Fruit fly (Drosophila melanogaster) whole organism, embryonic: Measurements from ENCODE around the gene CG7294.

ENCODE experiments used
- Atf-2 ChIP-seq: fragments of 200-800 bp; sonication (Bioruptor generic); optimal IDR thresholded peaks from 2 replicates; lab custom pipeline; 2016; ENCODE audit warnings: missing biosample characterization, missing genetic modification characterization
- Awh ChIP-seq: fragments of 200-800 bp; sonication (Bioruptor generic); IDR thresholded peaks from 2 replicates; pipeline ENCODE4, ENCODE4 v1.3.6; 2022; ENCODE audit warnings: missing biosample characterization, missing genetic modification characterization
- C15 ChIP-seq: fragments of 200-800 bp; sonication (Bioruptor generic); IDR thresholded peaks from 3 replicates; pipeline ENCODE4 v1.3.6; 2022; ENCODE audit warnings: missing biosample characterization, missing genetic modification characterization
- CG10274 ChIP-seq: fragments of 200-800 bp; sonication (Bioruptor generic); optimal IDR thresholded peaks from 3 replicates; lab custom pipeline; 2017; ENCODE audit warnings: missing biosample characterization, mild to moderate bottlenecking, missing genetic modification characterization
- CG11247 ChIP-seq: fragments of 200-800 bp; sonication (Bioruptor generic); IDR thresholded peaks from 2 replicates; pipeline ENCODE4 v1.3.6; 2022; ENCODE audit warnings: missing biosample characterization, missing genetic modification characterization
- CG12391 ChIP-seq: fragments of 200-800 bp; sonication (Bioruptor generic); optimal IDR thresholded peaks from 3 replicates; lab custom pipeline; 2018; ENCODE audit warnings: missing biosample characterization, mild to moderate bottlenecking, missing genetic modification characterization, moderate library complexity
- CG12942 ChIP-seq: fragments of 200-800 bp; sonication (Bioruptor generic); optimal IDR thresholded peaks from 3 replicates; lab custom pipeline; 2016; ENCODE audit warnings: missing biosample characterization, missing genetic modification characterization
- CG16813 ChIP-seq: fragments of 200-800 bp; sonication (Bioruptor generic); IDR thresholded peaks from 3 replicates; pipeline ENCODE4 v1.3.6; 2022; ENCODE audit warnings: missing biosample characterization, missing genetic modification characterization; ENCODE audit not compliant: partially characterized antibody
- CG18476 ChIP-seq: fragments of 200-800 bp; sonication (Bioruptor generic); optimal IDR thresholded peaks from 2 replicates; lab custom pipeline; 2016; ENCODE audit warnings: missing biosample characterization, mild to moderate bottlenecking, missing genetic modification characterization
- CG2875 ChIP-seq: fragments of 200-800 bp; sonication (Bioruptor generic); optimal IDR thresholded peaks from 2 replicates; lab custom pipeline; 2017; ENCODE audit warnings: missing biosample characterization, mild to moderate bottlenecking, missing genetic modification characterization, missing genetic modification reagents
- CG30403 ChIP-seq: fragments of 200-800 bp; sonication (Bioruptor generic); optimal IDR thresholded peaks from 3 replicates; lab custom pipeline; 2016; ENCODE audit warnings: missing biosample characterization, missing genetic modification characterization
- CG32772 ChIP-seq: fragments of 200-800 bp; sonication (Bioruptor generic); IDR thresholded peaks from 2 replicates; pipeline ENCODE4 v1.3.6; 2022; ENCODE audit warnings: missing biosample characterization, missing genetic modification characterization
- CG43689 ChIP-seq: fragments of 200-800 bp; sonication (Bioruptor generic); IDR thresholded peaks from 2 replicates; pipeline ENCODE4 v1.3.6; 2022; ENCODE audit warnings: missing biosample characterization, missing genetic modification characterization
- CG6683 ChIP-seq: fragments of 200-800 bp; sonication (Bioruptor generic); optimal IDR thresholded peaks from 2 replicates; lab custom pipeline; 2017; ENCODE audit warnings: missing biosample characterization, mild to moderate bottlenecking, missing genetic modification characterization, missing genetic modification reagents
- CG6854 ChIP-seq: fragments of 200-800 bp; sonication (Bioruptor generic); optimal IDR thresholded peaks from 3 replicates; lab custom pipeline; 2017; ENCODE audit warnings: missing biosample characterization, mild to moderate bottlenecking, missing genetic modification characterization
- CG7556 ChIP-seq: fragments of 200-800 bp; sonication (Bioruptor generic); optimal IDR thresholded peaks from 2 replicates; lab custom pipeline; 2017; ENCODE audit warnings: missing biosample characterization, mild to moderate bottlenecking, missing genetic modification characterization
- CG7963 ChIP-seq: fragments of 200-800 bp; sonication (Bioruptor generic); IDR thresholded peaks from 3 replicates; pipeline ENCODE4 v1.3.6; 2022; ENCODE audit warnings: missing biosample characterization, missing genetic modification characterization; ENCODE audit not compliant: partially characterized antibody
- CG9727 ChIP-seq: fragments of 200-800 bp; sonication (Bioruptor generic); optimal IDR thresholded peaks from 3 replicates; lab custom pipeline; 2017; ENCODE audit warnings: missing biosample characterization, mild to moderate bottlenecking, missing genetic modification characterization
- CG9932 ChIP-seq: fragments of 200-800 bp; sonication (Bioruptor generic); IDR thresholded peaks from 2 replicates; pipeline ENCODE4 v1.3.6; 2022; ENCODE audit warnings: missing biosample characterization, missing genetic modification characterization
- Camta ChIP-seq: fragments of 200-800 bp; sonication (Bioruptor generic); optimal IDR thresholded peaks from 2 replicates; lab custom pipeline; 2016; ENCODE audit warnings: missing biosample characterization, missing genetic modification characterization
- CrebB ChIP-seq: fragments of 200-800 bp; sonication (Bioruptor generic); optimal IDR thresholded peaks from 3 replicates; lab custom pipeline; 2018; ENCODE audit warnings: missing biosample characterization, mild to moderate bottlenecking, missing genetic modification characterization
- Dip3 ChIP-seq: fragments of 200-800 bp; sonication (Bioruptor generic); optimal IDR thresholded peaks from 3 replicates; lab custom pipeline; 2016; ENCODE audit warnings: missing biosample characterization, missing genetic modification characterization
- Dp ChIP-seq: fragments of 200-800 bp; sonication (Bioruptor generic); optimal IDR thresholded peaks from 2 replicates; lab custom pipeline; 2018; ENCODE audit warnings: missing biosample characterization, mild to moderate bottlenecking, missing genetic modification characterization, moderate library complexity
- HHEX ChIP-seq: fragments of 200-800 bp; sonication (Bioruptor generic); optimal IDR thresholded peaks from 3 replicates; lab custom pipeline; 2017; ENCODE audit warnings: missing biosample characterization, mild to moderate bottlenecking, missing genetic modification characterization, missing genetic modification reagents
- Hmx ChIP-seq: fragments of 200-800 bp; sonication (Bioruptor generic); optimal IDR thresholded peaks from 2 replicates; lab custom pipeline; 2016; ENCODE audit warnings: missing biosample characterization, missing genetic modification characterization
- Hr39 ChIP-seq: fragments of >200 bp; optimal IDR thresholded peaks from 2 replicates; lab custom pipeline; 2017
- Kr ChIP-seq: fragments of 200-800 bp; sonication (Bioruptor generic); optimal IDR thresholded peaks from 2 replicates; lab custom pipeline; 2017; ENCODE audit warnings: missing biosample characterization, mild to moderate bottlenecking, missing genetic modification characterization
- MESR4 ChIP-seq: fragments of 200-800 bp; sonication (Bioruptor generic); optimal IDR thresholded peaks from 2 replicates; lab custom pipeline; 2018; ENCODE audit warnings: missing biosample characterization, mild to moderate bottlenecking, missing genetic modification characterization, moderate library complexity
- Max ChIP-seq: fragments of 200-800 bp; sonication (Bioruptor generic); optimal IDR thresholded peaks from 2 replicates; lab custom pipeline; 2016; ENCODE audit warnings: missing biosample characterization, mild to moderate bottlenecking, missing genetic modification characterization
- TFAM ChIP-seq: fragments of 200-800 bp; sonication (Bioruptor generic); optimal IDR thresholded peaks from 2 replicates; lab custom pipeline; 2017; ENCODE audit warnings: missing biosample characterization, missing genetic modification characterization, inconsistent platforms
- abd-A ChIP-seq: fragments of 200-800 bp; sonication (Bioruptor generic); optimal IDR thresholded peaks from 3 replicates; lab custom pipeline; 2019; ENCODE audit warnings: missing biosample characterization, mild to moderate bottlenecking, missing genetic modification characterization, moderate library complexity
- ash1 ChIP-seq: fragments of 200-800 bp; sonication (Bioruptor generic); optimal IDR thresholded peaks from 2 replicates; lab custom pipeline; 2018; ENCODE audit warnings: missing biosample characterization, mild to moderate bottlenecking, missing genetic modification characterization
- bsh ChIP-seq, 2 experiments: fragments of 200-800 bp; sonication (Bioruptor generic); optimal IDR thresholded peaks; 2 replicates each; lab custom pipeline; 2017 to 2018; ENCODE audit warnings: mild to moderate bottlenecking in 2 of 2, missing biosample characterization in 2 of 2, missing genetic modification characterization in 2 of 2, moderate library complexity in 1 of 2
- crc ChIP-seq: fragments of 200-800 bp; sonication (Bioruptor generic); optimal IDR thresholded peaks from 2 replicates; lab custom pipeline; 2016; ENCODE audit warnings: missing biosample characterization, missing genetic modification characterization
- dmrt11E ChIP-seq: fragments of 200-800 bp; sonication (Bioruptor generic); optimal IDR thresholded peaks from 3 replicates; lab custom pipeline; 2018; ENCODE audit warnings: missing biosample characterization, mild to moderate bottlenecking, missing genetic modification characterization, moderate library complexity
- en ChIP-seq: fragments of 200-800 bp; sonication (Bioruptor generic); optimal IDR thresholded peaks from 2 replicates; lab custom pipeline; 2016; ENCODE audit warnings: missing biosample characterization, missing genetic modification characterization
- fd96Cb ChIP-seq: fragments of 200-800 bp; sonication (Bioruptor generic); optimal IDR thresholded peaks from 2 replicates; lab custom pipeline; 2018; ENCODE audit warnings: missing biosample characterization, mild to moderate bottlenecking, missing genetic modification characterization, moderate library complexity
- grau ChIP-seq: fragments of 200-800 bp; optimal IDR thresholded peaks from 3 replicates; lab custom pipeline; 2019; ENCODE audit warnings: missing biosample characterization, mild to moderate bottlenecking, missing genetic modification characterization, moderate library complexity
- hkb ChIP-seq, 2 experiments: fragments of 200-800 bp in 1 of 2; fragments of >200 bp in 1 of 2; sonication (Bioruptor generic) in 1 of 2; IDR thresholded peaks in 1 of 2; optimal IDR thresholded peaks in 1 of 2; 2 replicates each; pipeline versions ENCODE4 v1.3.6 to Lab custom; 2017 to 2022; ENCODE audit warnings: missing biosample characterization in 1 of 2, missing genetic modification characterization in 1 of 2
- mam ChIP-seq: fragments of 200-800 bp; sonication (Bioruptor generic); optimal IDR thresholded peaks from 3 replicates; lab custom pipeline; 2016; ENCODE audit warnings: missing biosample characterization, missing genetic modification characterization
- nerfin-2 ChIP-seq: fragments of 200-800 bp; sonication (Bioruptor generic); IDR thresholded peaks from 2 replicates; pipeline ENCODE4 v1.3.6; 2022; ENCODE audit warnings: missing biosample characterization, missing genetic modification characterization; ENCODE audit not compliant: partially characterized antibody
- psq ChIP-seq: fragments of 200-800 bp; sonication (Bioruptor generic); optimal IDR thresholded peaks from 2 replicates; lab custom pipeline; 2017; ENCODE audit warnings: missing biosample characterization, missing genetic modification characterization
- pzg ChIP-seq: fragments of 200-800 bp; sonication (Bioruptor generic); optimal IDR thresholded peaks from 3 replicates; lab custom pipeline; 2018; ENCODE audit warnings: missing biosample characterization, mild to moderate bottlenecking, missing genetic modification characterization, moderate library complexity
- run ChIP-seq: fragments of 200-800 bp; sonication (Bioruptor generic); optimal IDR thresholded peaks from 3 replicates; lab custom pipeline; 2018; ENCODE audit warnings: missing biosample characterization, mild to moderate bottlenecking, missing genetic modification characterization
- sd ChIP-seq: fragments of 200-800 bp; sonication (Bioruptor generic); optimal IDR thresholded peaks from 3 replicates; lab custom pipeline; 2018; ENCODE audit warnings: missing biosample characterization, mild to moderate bottlenecking, missing genetic modification characterization, moderate library complexity
- tio ChIP-seq: fragments of 200-800 bp; sonication (Bioruptor generic); optimal IDR thresholded peaks from 2 replicates; lab custom pipeline; 2017; ENCODE audit warnings: missing biosample characterization, missing genetic modification characterization, inconsistent platforms
- toy ChIP-seq: fragments of 200-800 bp; sonication (Bioruptor generic); IDR thresholded peaks from 2 replicates; pipeline ENCODE4 v1.3.6; 2022; ENCODE audit warnings: missing biosample characterization, missing genetic modification characterization
- wek ChIP-seq: fragments of 200-800 bp; sonication (Bioruptor generic); optimal IDR thresholded peaks from 3 replicates; lab custom pipeline; 2018; ENCODE audit warnings: missing biosample characterization, mild to moderate bottlenecking, missing genetic modification characterization, moderate library complexity
- zf30C ChIP-seq: fragments of 200-800 bp; sonication (Bioruptor generic); optimal IDR thresholded peaks from 3 replicates; lab custom pipeline; 2018; ENCODE audit warnings: missing biosample characterization, mild to moderate bottlenecking, missing genetic modification characterization

The CG7294 gene

DNA sequence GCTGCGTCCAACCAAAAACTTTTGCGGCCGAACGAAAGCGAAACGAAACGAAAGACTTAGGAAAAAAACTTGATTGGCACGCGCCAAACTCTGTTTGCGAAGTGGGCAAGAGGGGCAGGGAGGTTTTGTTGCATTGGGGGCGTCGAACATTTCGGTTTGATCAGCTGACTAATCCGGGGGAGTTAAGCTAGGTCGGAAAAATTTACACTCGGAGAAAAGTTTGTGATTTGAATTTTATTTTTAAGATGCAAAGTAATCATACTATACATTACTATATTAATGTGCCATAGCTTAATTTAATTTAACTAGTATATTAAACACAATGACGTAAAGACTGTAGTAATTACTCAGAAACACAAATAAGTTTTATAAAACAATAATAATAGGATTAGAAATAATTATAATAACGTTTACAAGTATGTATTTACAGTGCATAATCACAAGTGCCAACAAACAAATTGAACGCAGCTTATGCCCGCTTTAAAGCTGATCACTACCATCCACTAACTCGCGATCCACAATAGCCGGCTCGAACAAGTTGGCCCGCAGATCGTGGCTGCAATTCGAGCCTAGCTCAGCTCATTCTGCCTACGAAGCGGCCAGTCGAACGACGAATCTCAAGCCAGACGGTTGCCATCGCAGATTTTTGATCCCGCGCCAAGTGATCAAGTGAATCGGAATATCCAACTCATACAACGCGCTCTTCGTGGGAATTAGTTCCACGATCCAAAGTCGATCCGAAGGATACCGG, 27.4 kb downstream of the CG7294 start, which contains the start of gene CG31871 (continued):
- no peak for TF ChIP-seq Kr (GFP tag; lab: Kevin White, UChicago)
- no peak for TF ChIP-seq CG7963 (GFP tag; lab: Robert Waterston, UW)
- TF ChIP-seq Dip3 (GFP tag; lab: Kevin White, UChicago) = no peak
- TF ChIP-seq fd96Cb (tag; lab: Kevin White, UChicago) = peak; percentile 76
- no peak for TF ChIP-seq CG10274
- no peak for TF ChIP-seq crc
- TF ChIP-seq CrebB (tag; lab: Kevin White, UChicago) = peak; percentile 20
- no peak for TF ChIP-seq psq (GFP tag; lab: Kevin White, UChicago)
- TF ChIP-seq Max (GFP tag; lab: Kevin White, UChicago) = peak; percentile 8
- TF ChIP-seq en (GFP tag; lab: Kevin White, UChicago) = no peak
- no peak for TF ChIP-seq nerfin-2 (GFP tag; lab: Robert Waterston, UW)
- TF ChIP-seq Hmx (GFP tag; lab: Kevin White, UChicago) = no peak
- TF ChIP-seq CG9727 = peak; percentile 67
- peak; percentile 91 for TF ChIP-seq sd
- peak; percentile 65 for TF ChIP-seq run (tag; lab: Kevin White, UChicago)
- TF ChIP-seq tio (GFP tag; lab: Kevin White, UChicago) = peak; percentile 39
- TF ChIP-seq bsh (GFP tag; optimal IDR thresholded peaks at IDR 0.05; lab: Kevin White, UChicago) = peak in 1 of 2 experiments; percentile 81
- TF ChIP-seq pzg (GFP tag; lab: Kevin White, UChicago) = no peak
- TF ChIP-seq CG30403 (GFP tag; lab: Kevin White, UChicago) = peak; percentile 79
- no peak for TF ChIP-seq Awh
- peak; percentile 83 for TF ChIP-seq grau (tag; lab: Kevin White, UChicago)
- no peak for TF ChIP-seq CG16813 (GFP tag; lab: Robert Waterston, UW)
- TF ChIP-seq CG9932 (GFP tag; lab: Robert Waterston, UW) = peak; percentile 57
- no peak for TF ChIP-seq CG18476
- no peak for TF ChIP-seq CG11247 (GFP tag; lab: Robert Waterston, UW)
- peak; percentile 71 for TF ChIP-seq dmrt11E (tag; lab: Kevin White, UChicago)
- 0 out of 2 replicates have a peak, but pooled peaks have one; percentile 15 for TF ChIP-seq CG43689
- TF ChIP-seq mam (GFP tag; lab: Kevin White, UChicago) = no peak
- no peak for TF ChIP-seq hkb (optimal IDR thresholded peaks at IDR 0.05; lab: Kevin White, UChicago)
- peak; percentile 71 for TF ChIP-seq hkb (GFP tag; IDR thresholded peaks at IDR 0.05; lab: Robert Waterston, UW)
- TF ChIP-seq CG6683 (GFP tag; lab: Kevin White, UChicago) = no peak
- TF ChIP-seq C15 (GFP tag; lab: Robert Waterston, UW) = no peak
- TF ChIP-seq CG12391 (tag; lab: Kevin White, UChicago) = peak; percentile 83
- TF ChIP-seq abd-A = no peak
- TF ChIP-seq Hr39 (lab: Kevin White, UChicago) = no peak
- TF ChIP-seq HHEX (GFP tag; lab: Kevin White, UChicago) = peak; percentile 71
- TF ChIP-seq CG32772 (GFP tag; lab: Robert Waterston, UW) = peak; percentile 76
- TF ChIP-seq CG2875 = peak; percentile 52
- TF ChIP-seq CG6854 (GFP tag; lab: Kevin White, UChicago) = peak; percentile 25
- no peak for TF ChIP-seq Atf-2 (GFP tag; lab: Kevin White, UChicago)
- no peak for TF ChIP-seq wek (GFP tag; lab: Kevin White, UChicago)
- peak; percentile 35 for TF ChIP-seq CG12942 (GFP tag; lab: Kevin White, UChicago)
- no peak for TF ChIP-seq Camta
- TF ChIP-seq zf30C (GFP tag; lab: Kevin White, UChicago) = no peak
- TF ChIP-seq MESR4 (GFP tag; lab: Kevin White, UChicago) = no peak
- TF ChIP-seq CG7556 = peak; percentile 81
- no peak for TF ChIP-seq ash1 (GFP tag; lab: Kevin White, UChicago)
- no peak for TF ChIP-seq Dp (GFP tag; lab: Kevin White, UChicago)
- TF ChIP-seq toy (GFP tag; lab: Robert Waterston, UW) = no peak
- TF ChIP-seq TFAM (GFP tag; lab: Kevin White, UChicago) = no peak
